Worm (Caenorhabditis elegans) whole organism, late embryonic: ENCODE results near the gene C47A4.3.

Experiments used
- ama-1 ChIP-seq: fragments of 150-350 bp; optimal IDR thresholded peaks from 2 replicates; lab custom pipeline; 2014
- ceh-45 ChIP-seq: fragments of 200-800 bp; sonication (Bioruptor generic); IDR thresholded peaks from 2 replicates; pipeline ENCODE4 v1.3.6; 2022; ENCODE audit warnings: missing genetic modification reagents, missing genetic modification characterization, missing compliant biosample characterization
- ceh-48 ChIP-seq: sonication (generic microtip); optimal IDR thresholded peaks from 2 replicates; lab custom pipeline; 2016; ENCODE audit warnings: missing genetic modification characterization, inconsistent platforms, missing compliant biosample characterization
- che-1 ChIP-seq: sonication (generic microtip); optimal IDR thresholded peaks from 2 replicates; lab custom pipeline; 2016; ENCODE audit warnings: mild to moderate bottlenecking, missing genetic modification characterization, missing compliant biosample characterization
- eyg-1 ChIP-seq: sonication (generic microtip); optimal IDR thresholded peaks from 2 replicates; lab custom pipeline; 2016; ENCODE audit warnings: missing genotype, missing genetic modification characterization, missing compliant biosample characterization
- fkh-10 ChIP-seq: fragments of 150-350 bp; optimal IDR thresholded peaks from 2 replicates; lab custom pipeline; 2014; ENCODE audit warnings: missing biosample characterization, missing genetic modification reagents, missing genetic modification characterization
- hlh-15 ChIP-seq: sonication (generic microtip); optimal IDR thresholded peaks from 2 replicates; lab custom pipeline; 2016; ENCODE audit warnings: missing genetic modification characterization, missing compliant biosample characterization
- mec-3 ChIP-seq: sonication (generic microtip); optimal IDR thresholded peaks from 2 replicates; lab custom pipeline; 2016; ENCODE audit warnings: borderline replicate concordance, missing genetic modification characterization, missing compliant biosample characterization
- nhr-11 ChIP-seq: fragments of 150-350 bp; optimal IDR thresholded peaks from 2 replicates; lab custom pipeline; 2014; ENCODE audit warnings: missing biosample characterization, missing genetic modification characterization
- nhr-232 ChIP-seq: sonication (generic microtip); optimal IDR thresholded peaks from 2 replicates; lab custom pipeline; 2016; ENCODE audit warnings: missing genetic modification characterization, missing compliant biosample characterization
- pax-1 ChIP-seq: fragments of 150-350 bp; optimal IDR thresholded peaks from 2 replicates; lab custom pipeline; 2014; ENCODE audit warnings: missing biosample characterization, missing genetic modification characterization
- pha-2 ChIP-seq: sonication (generic microtip); optimal IDR thresholded peaks from 2 replicates; lab custom pipeline; 2017; ENCODE audit warnings: mild to moderate bottlenecking, missing genetic modification characterization, missing compliant biosample characterization
- unc-3 ChIP-seq, 2 experiments: fragments of 200-800 bp in 1 of 2; sonication (Bioruptor generic) in 1 of 2; sonication (generic microtip) in 1 of 2; conservative IDR thresholded peaks in 1 of 2; optimal IDR thresholded peaks in 1 of 2; 2 replicates each; pipeline versions ENCODE4 v1.3.6 to Lab custom; 2016 to 2022; ENCODE audit warnings: missing compliant biosample characterization in 2 of 2, missing genetic modification characterization in 2 of 2, missing genetic modification reagents in 1 of 2
- unc-55 ChIP-seq: sonication (generic microtip); optimal IDR thresholded peaks from 2 replicates; lab custom pipeline; 2017; ENCODE audit warnings: missing biosample characterization, missing genetic modification reagents, missing genetic modification characterization

ce11 chrIV:13693976-13694375 is 48.2 kb downstream of the C47A4.3 start:
- no peak for TF ChIP-seq fkh-10 (GFP tag; lab: Kevin White, UChicago)
- TF ChIP-seq mec-3: no peak
- TF ChIP-seq pha-2: no peak
- TF ChIP-seq ceh-48: no peak
- TF ChIP-seq pax-1 (tag; lab: Kevin White, UChicago): no peak
- TF ChIP-seq eyg-1 (tag; lab: Kevin White, UChicago): no peak
- TF ChIP-seq ama-1 (lab: Kevin White, UChicago): no peak
- peak; percentile 98 for TF ChIP-seq unc-55 (GFP tag; lab: Kevin White, UChicago)
- no peak for TF ChIP-seq nhr-232 (tag; lab: Kevin White, UChicago)
- no peak for TF ChIP-seq nhr-11 (tag; lab: Kevin White, UChicago)
- no peak for TF ChIP-seq che-1 (tag; lab: Kevin White, UChicago)
- TF ChIP-seq ceh-45 (GFP tag; lab: Robert Waterston, UW): no peak
- no peak for TF ChIP-seq hlh-15 (tag; lab: Kevin White, UChicago)
- TF ChIP-seq unc-3 (GFP tag; conservative IDR thresholded peaks at IDR 0.05; lab: Robert Waterston, UW): no peak
- no peak for TF ChIP-seq unc-3 (tag; optimal IDR thresholded peaks at IDR 0.05; lab: Kevin White, UChicago)
